Worm (Caenorhabditis elegans) whole organism, midembryonic: ENCODE measurements around the gene T09A12.8.

Source experiments
- T22C8.4 ChIP-seq: fragments of 200-800 bp; sonication (Bioruptor generic); IDR thresholded peaks from 2 replicates; pipeline ENCODE4 v1.3.6; 2022; ENCODE audit warnings: missing genetic modification characterization, missing compliant biosample characterization
- flt-1 ChIP-seq: fragments of 200-800 bp; sonication (Bioruptor generic); IDR thresholded peaks from 2 replicates; pipeline ENCODE4 v1.3.6; 2022; ENCODE audit warnings: missing genetic modification characterization, missing compliant biosample characterization
- klf-2 ChIP-seq: fragments of 200-800 bp; sonication (Bioruptor generic); conservative IDR thresholded peaks from 2 replicates; pipeline ENCODE4 v1.3.6; 2022; ENCODE audit warnings: missing genetic modification reagents, missing genetic modification characterization, missing compliant biosample characterization
- med-1 ChIP-seq: sonication (generic microtip); optimal IDR thresholded peaks from 2 replicates; lab custom pipeline; 2017; ENCODE audit warnings: missing genetic modification characterization, mild to moderate bottlenecking, missing compliant biosample characterization, antibody characterized with exemption, missing genetic modification reagents; ENCODE audit not compliant: insufficient read depth
- ref-1 ChIP-seq: fragments of 200-800 bp; sonication (Bioruptor generic); conservative IDR thresholded peaks from 2 replicates; pipeline ENCODE4 v1.3.6; 2022; ENCODE audit warnings: missing genetic modification reagents, missing genetic modification characterization, missing compliant biosample characterization
- tab-1 ChIP-seq: fragments of 200-800 bp; sonication (Bioruptor generic); IDR thresholded peaks from 2 replicates; pipeline ENCODE4 v1.3.6; 2022; ENCODE audit warnings: missing genetic modification characterization, missing compliant biosample characterization
- ztf-23 ChIP-seq: fragments of 200-800 bp; sonication (Bioruptor generic); IDR thresholded peaks from 2 replicates; pipeline ENCODE4 v1.3.6; 2022; ENCODE audit warnings: missing genetic modification reagents, missing genetic modification characterization, missing compliant biosample characterization
- ztf-29 ChIP-seq: fragments of 200-800 bp; sonication (Bioruptor generic); IDR thresholded peaks from 2 replicates; pipeline ENCODE4 v1.3.6; 2022; ENCODE audit warnings: missing genetic modification reagents, missing genetic modification characterization, missing compliant biosample characterization

- TF ChIP-seq flt-1 (GFP tag; lab: Robert Waterston, UW), result peak; percentile 98
- peak; percentile 76 for TF ChIP-seq med-1 (GFP tag; lab: Kevin White, UChicago)
- peak; percentile 94 for TF ChIP-seq ztf-29 (GFP tag; lab: Robert Waterston, UW)
- TF ChIP-seq klf-2 (GFP tag; lab: Robert Waterston, UW), result peak; percentile 90
- peak; percentile 96 for TF ChIP-seq T22C8.4 (GFP tag; lab: Robert Waterston, UW)
- peak; percentile 98 for TF ChIP-seq tab-1
- TF ChIP-seq ztf-23, result peak; percentile 95
- peak; percentile 96 for TF ChIP-seq ref-1
Measured at ce11 chrIV:8252856-8253255, 9.4 kb upstream of the T09A12.8 start.
